Fruit fly (Drosophila melanogaster) whole organism, prepupa: Measurements from ENCODE around the gene Pdss2.

Experiments
- Blimp-1 ChIP-seq: fragments of 200-800 bp; sonication (Bioruptor generic); optimal IDR thresholded peaks from 3 replicates; lab custom pipeline; 2017; ENCODE audit warnings: missing biosample characterization, missing genetic modification characterization, mild to moderate bottlenecking, moderate library complexity, missing genetic modification reagents
- CG15336 ChIP-seq: fragments of 200-800 bp; sonication (Bioruptor generic); IDR thresholded peaks from 2 replicates; pipeline ENCODE4 v1.3.6; 2022; ENCODE audit warnings: missing biosample characterization, missing genetic modification characterization
- CG1621 ChIP-seq: fragments of 200-800 bp; sonication (Bioruptor generic); optimal IDR thresholded peaks from 3 replicates; lab custom pipeline; 2018; ENCODE audit warnings: missing biosample characterization, mild to moderate bottlenecking, missing genetic modification characterization
- CG16779 ChIP-seq: fragments of 200-800 bp; sonication (Bioruptor generic); optimal IDR thresholded peaks from 3 replicates; lab custom pipeline; 2017; ENCODE audit warnings: missing biosample characterization, mild to moderate bottlenecking, missing genetic modification characterization
- CG3032 ChIP-seq: fragments of 200-800 bp; optimal IDR thresholded peaks from 2 replicates; lab custom pipeline; 2019; ENCODE audit warnings: missing biosample characterization, mild to moderate bottlenecking, missing genetic modification characterization, moderate library complexity
- CG31627 ChIP-seq: fragments of 200-800 bp; sonication (Bioruptor generic); optimal IDR thresholded peaks from 3 replicates; lab custom pipeline; 2016; ENCODE audit warnings: missing biosample characterization, missing genetic modification characterization
- CG34406 ChIP-seq: fragments of 200-800 bp; sonication (Bioruptor generic); optimal IDR thresholded peaks from 3 replicates; lab custom pipeline; 2016; ENCODE audit warnings: missing biosample characterization, missing genetic modification characterization
- CG3919 ChIP-seq: fragments of 200-800 bp; sonication (Bioruptor generic); optimal IDR thresholded peaks from 3 replicates; lab custom pipeline; 2016; ENCODE audit warnings: missing biosample characterization, missing genetic modification characterization
- CG4318 ChIP-seq: fragments of 200-800 bp; sonication (Bioruptor generic); optimal IDR thresholded peaks from 3 replicates; lab custom pipeline; 2017; ENCODE audit warnings: missing biosample characterization, mild to moderate bottlenecking, missing genetic modification characterization
- CG6163 ChIP-seq: fragments of 200-800 bp; sonication (Bioruptor generic); IDR thresholded peaks from 3 replicates; pipeline ENCODE4 v1.3.6; 2022; ENCODE audit warnings: missing biosample characterization, missing genetic modification characterization
- CG6276 ChIP-seq: fragments of 200-800 bp; sonication (Bioruptor generic); optimal IDR thresholded peaks from 2 replicates; lab custom pipeline; 2017; ENCODE audit warnings: missing biosample characterization, mild to moderate bottlenecking, missing genetic modification characterization
- CG6808 ChIP-seq: fragments of 200-800 bp; sonication (Bioruptor generic); optimal IDR thresholded peaks from 3 replicates; lab custom pipeline; 2017; ENCODE audit warnings: missing biosample characterization, missing genetic modification characterization, mild to moderate bottlenecking, moderate library complexity, missing genetic modification reagents
- CG6854 ChIP-seq: fragments of 200-800 bp; sonication (Bioruptor generic); optimal IDR thresholded peaks from 2 replicates; lab custom pipeline; 2017; ENCODE audit warnings: missing biosample characterization, mild to moderate bottlenecking, missing genetic modification characterization
- CG7368 ChIP-seq: fragments of 200-800 bp; sonication (Bioruptor generic); optimal IDR thresholded peaks from 3 replicates; lab custom pipeline; 2016; ENCODE audit warnings: missing biosample characterization, missing genetic modification characterization
- CG8119 ChIP-seq: fragments of 200-800 bp; sonication (Bioruptor generic); IDR thresholded peaks from 3 replicates; pipeline ENCODE4 v1.3.6; 2022; ENCODE audit warnings: missing biosample characterization, missing genetic modification characterization
- CG8319 ChIP-seq: fragments of 200-800 bp; sonication (Bioruptor generic); optimal IDR thresholded peaks from 3 replicates; lab custom pipeline; 2016; ENCODE audit warnings: missing biosample characterization, missing genetic modification characterization
- CG8632 ChIP-seq: fragments of 200-800 bp; sonication (Bioruptor generic); optimal IDR thresholded peaks from 3 replicates; lab custom pipeline; 2016; ENCODE audit warnings: missing biosample characterization, missing genetic modification characterization
- CG9139 ChIP-seq: fragments of 200-800 bp; sonication (Bioruptor generic); optimal IDR thresholded peaks from 3 replicates; lab custom pipeline; 2017; ENCODE audit warnings: missing biosample characterization, mild to moderate bottlenecking, missing genetic modification characterization
- Eip75B ChIP-seq: fragments of 200-800 bp; sonication (Bioruptor generic); optimal IDR thresholded peaks from 3 replicates; lab custom pipeline; 2016; ENCODE audit warnings: missing biosample characterization, missing genetic modification characterization
- Eip78C ChIP-seq: fragments of 200-800 bp; sonication (Bioruptor generic); peaks from one replicate; lab custom pipeline; 2016; ENCODE audit warnings: missing biosample characterization, missing genetic modification characterization
- Eip93F ChIP-seq: fragments of 200-800 bp; sonication (Bioruptor generic); optimal IDR thresholded peaks from 2 replicates; lab custom pipeline; 2016; ENCODE audit warnings: missing biosample characterization, mild to moderate bottlenecking, missing genetic modification characterization
- Gug ChIP-seq: fragments of 200-800 bp; sonication (Bioruptor generic); IDR thresholded peaks from 2 replicates; pipeline ENCODE4 v1.3.6; 2022; ENCODE audit warnings: missing biosample characterization, missing genetic modification characterization
- Hr39 ChIP-seq: fragments of 200-800 bp; sonication (Bioruptor generic); optimal IDR thresholded peaks from 2 replicates; lab custom pipeline; 2016; ENCODE audit warnings: missing biosample characterization, missing genetic modification characterization
- Met ChIP-seq: fragments of 200-800 bp; sonication (Bioruptor generic); optimal IDR thresholded peaks from 3 replicates; lab custom pipeline; 2016; ENCODE audit warnings: missing biosample characterization, missing genetic modification characterization
- Smox ChIP-seq: fragments of 200-800 bp; sonication (Bioruptor generic); optimal IDR thresholded peaks from 3 replicates; lab custom pipeline; 2016; ENCODE audit warnings: missing biosample characterization, missing genetic modification characterization
- Sox102F ChIP-seq: fragments of 200-800 bp; sonication (Bioruptor generic); optimal IDR thresholded peaks from 2 replicates; lab custom pipeline; 2016; ENCODE audit warnings: missing biosample characterization, mild to moderate bottlenecking, missing genetic modification characterization
- Sox14 ChIP-seq: fragments of 200-800 bp; sonication (Bioruptor generic); optimal IDR thresholded peaks from 3 replicates; lab custom pipeline; 2016; ENCODE audit warnings: missing biosample characterization, missing genetic modification characterization
- achi ChIP-seq: fragments of 200-800 bp; sonication (Bioruptor generic); optimal IDR thresholded peaks from 3 replicates; lab custom pipeline; 2016; ENCODE audit warnings: missing biosample characterization, missing genetic modification characterization
- dsx ChIP-seq: fragments of 200-800 bp; optimal IDR thresholded peaks from 3 replicates; lab custom pipeline; 2019; ENCODE audit warnings: missing biosample characterization, mild to moderate bottlenecking, missing genetic modification characterization, moderate library complexity; ENCODE audit not compliant: poor library complexity, severe bottlenecking
- esn ChIP-seq: fragments of 200-800 bp; sonication (Bioruptor generic); optimal IDR thresholded peaks from 2 replicates; lab custom pipeline; 2016; ENCODE audit warnings: missing biosample characterization, mild to moderate bottlenecking, missing genetic modification characterization, moderate library complexity
- fd85E ChIP-seq: fragments of 200-800 bp; sonication (Bioruptor generic); optimal IDR thresholded peaks from 3 replicates; lab custom pipeline; 2016; ENCODE audit warnings: missing biosample characterization, missing genetic modification characterization
- fkh ChIP-seq: fragments of 200-800 bp; sonication (Bioruptor generic); optimal IDR thresholded peaks from 3 replicates; lab custom pipeline; 2017; ENCODE audit warnings: missing biosample characterization, mild to moderate bottlenecking, missing genetic modification characterization, moderate library complexity
- lz ChIP-seq: fragments of 200-800 bp; sonication (Bioruptor generic); optimal IDR thresholded peaks from 3 replicates; lab custom pipeline; 2016; ENCODE audit warnings: missing biosample characterization, missing genetic modification characterization
- net ChIP-seq: fragments of 200-800 bp; sonication (Bioruptor generic); optimal IDR thresholded peaks from 3 replicates; lab custom pipeline; 2016; ENCODE audit warnings: missing biosample characterization, missing genetic modification characterization
- pdm3 ChIP-seq: fragments of 200-800 bp; sonication (Bioruptor generic); optimal IDR thresholded peaks from 3 replicates; lab custom pipeline; 2016; ENCODE audit warnings: missing biosample characterization, missing genetic modification characterization
- salr ChIP-seq, 2 experiments: fragments of 200-800 bp; sonication (Bioruptor generic); optimal IDR thresholded peaks; 3 replicates each; lab custom pipeline; 2016 to 2018; ENCODE audit warnings: missing biosample characterization in 2 of 2, missing genetic modification characterization in 2 of 2, mild to moderate bottlenecking in 1 of 2
- ss ChIP-seq, 2 experiments: fragments of 200-800 bp; sonication (Bioruptor generic); optimal IDR thresholded peaks; 2 replicates in 1 of 2; 3 replicates in 1 of 2; lab custom pipeline; 2017 to 2018; ENCODE audit warnings: mild to moderate bottlenecking in 2 of 2, missing biosample characterization in 2 of 2, missing genetic modification characterization in 2 of 2, moderate library complexity in 1 of 2
- svp ChIP-seq: fragments of 200-800 bp; sonication (Bioruptor generic); peaks from one replicate; lab custom pipeline; 2016; ENCODE audit warnings: missing biosample characterization, missing genetic modification characterization
- vri ChIP-seq: fragments of 200-800 bp; sonication (Bioruptor generic); optimal IDR thresholded peaks from 3 replicates; lab custom pipeline; 2016; ENCODE audit warnings: missing biosample characterization, mild to moderate bottlenecking, missing genetic modification characterization

The Pdss2 gene

DNA sequence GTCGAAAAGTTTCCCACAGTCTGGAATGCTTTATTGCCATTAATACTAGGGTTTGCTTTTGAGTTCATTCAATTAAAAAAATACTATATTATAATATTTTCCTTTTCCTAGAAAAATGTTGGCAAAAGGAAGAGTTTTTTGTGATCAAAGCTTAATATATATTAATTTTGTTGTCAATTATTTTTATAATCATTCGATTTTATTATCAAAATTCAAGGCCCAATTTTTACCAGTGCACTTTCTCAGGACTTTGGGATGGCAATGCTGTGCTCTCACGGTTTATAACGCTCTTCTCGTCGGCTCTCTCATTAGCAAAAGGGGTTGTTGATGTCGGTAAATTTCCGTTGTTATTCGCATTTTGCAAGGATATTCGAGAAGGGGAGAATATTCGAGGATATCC lies 19.3 kb downstream of the Pdss2 start (continued):
- TF ChIP-seq Eip75B (GFP tag; lab: Kevin White, UChicago) (no peak), Hr39 (no peak), CG7368 (GFP tag; lab: Kevin White, UChicago) (no peak), CG6276 (peak; percentile 21), fkh (GFP tag; lab: Kevin White, UChicago) (no peak), Blimp-1 (GFP tag; lab: Kevin White, UChicago) (no peak), CG3919 (peak; percentile 24), Gug (GFP tag; lab: Robert Waterston, UW) (no peak), CG4318 (no peak), ss (GFP tag; optimal IDR thresholded peaks at IDR 0.05; lab: Kevin White, UChicago) (no peak), CG6163 (GFP tag; lab: Robert Waterston, UW) (peak; percentile 35; the same call in 1 of the 3 replicates), vri (GFP tag; lab: Kevin White, UChicago) (no peak), Sox102F (GFP tag; lab: Kevin White, UChicago) (no peak), CG6808 (GFP tag; lab: Kevin White, UChicago) (no peak), achi (GFP tag; lab: Kevin White, UChicago) (peak; percentile 22), CG8319 (no peak), CG1621 (tag; lab: Kevin White, UChicago) (no peak), CG6854 (GFP tag; lab: Kevin White, UChicago) (no peak), CG8119 (peak; percentile 44; the same call in 1 of the 3 replicates)

dm6 chr3L:21047734-21048657 lies 20.3 kb downstream of the Pdss2 start:
- TF ChIP-seq Eip78C (GFP tag; lab: Kevin White, UChicago): peak; percentile 68
- no peak for TF ChIP-seq lz (GFP tag; lab: Kevin White, UChicago)

DNA sequence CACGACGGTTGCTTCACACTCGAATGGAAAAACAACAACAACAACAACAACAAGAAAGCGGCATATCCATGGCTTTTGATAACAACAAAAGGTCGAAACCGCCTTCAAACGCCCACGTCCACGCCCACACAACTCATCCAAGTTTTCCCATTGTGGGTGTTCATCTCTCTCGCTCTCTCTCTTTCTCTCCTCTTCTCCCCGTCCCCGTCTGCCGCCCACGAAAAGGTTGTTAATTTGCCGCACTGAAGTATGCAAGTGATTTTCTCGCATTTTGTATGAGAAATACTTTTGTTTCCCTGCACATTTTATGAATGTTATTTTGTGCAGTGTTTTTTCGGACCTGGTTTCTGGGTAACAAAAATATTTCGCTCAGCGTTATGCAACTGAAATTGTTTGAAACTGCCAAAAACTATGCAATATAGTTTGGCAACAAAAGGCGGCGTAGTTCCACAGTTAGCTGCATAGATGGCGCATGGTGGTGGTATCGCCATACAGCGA lies 21.8 kb downstream of the Pdss2 start:
- TF ChIP-seq CG8632 (GFP tag; lab: Kevin White, UChicago) (no peak), CG3919 (peak; percentile 54), Smox (GFP tag; lab: Kevin White, UChicago) (peak; percentile 31), lz (GFP tag; lab: Kevin White, UChicago) (peak; percentile 34), Eip93F (GFP tag; lab: Kevin White, UChicago) (no peak), pdm3 (GFP tag; lab: Kevin White, UChicago) (peak; percentile 30), CG9139 (GFP tag; lab: Kevin White, UChicago) (no peak), CG3032 (tag; lab: Kevin White, UChicago) (peak; percentile 21), dsx (GFP tag; lab: Kevin White, UChicago) (peak; percentile 62), Blimp-1 (GFP tag; lab: Kevin White, UChicago) (no peak), fkh (GFP tag; lab: Kevin White, UChicago) (no peak), CG16779 (tag; lab: Kevin White, UChicago) (peak; percentile 29), net (GFP tag; lab: Kevin White, UChicago) (peak; percentile 56), fd85E (GFP tag; lab: Kevin White, UChicago) (no peak), CG6276 (no peak), vri (GFP tag; lab: Kevin White, UChicago) (no peak), Eip78C (GFP tag; lab: Kevin White, UChicago) (peak; percentile 79), CG6808 (GFP tag; lab: Kevin White, UChicago) (no peak), CG15336 (GFP tag; lab: Robert Waterston, UW) (peak; percentile 45; the same call in 1 of the 2 replicates), Met (GFP tag; lab: Kevin White, UChicago) (peak; percentile 23), Eip75B (GFP tag; lab: Kevin White, UChicago) (peak; percentile 46), CG34406 (GFP tag; lab: Kevin White, UChicago) (peak; percentile 20), salr (GFP tag; optimal IDR thresholded peaks at IDR 0.05; lab: Kevin White, UChicago) (peak in 1 of 2 experiments; percentile 19), CG31627 (GFP tag; lab: Kevin White, UChicago) (peak; percentile 34), svp (GFP tag; lab: Kevin White, UChicago) (peak; percentile 50), Sox14 (GFP tag; lab: Kevin White, UChicago) (peak; percentile 61), CG8119 (peak; percentile 25; the same call in 2 of the 3 replicates), esn (GFP tag; lab: Kevin White, UChicago) (peak; percentile 39), achi (GFP tag; lab: Kevin White, UChicago) (peak; percentile 4)
- TF ChIP-seq, all 60 proteins: peak for 20
